Fruit fly (Drosophila melanogaster) whole organism, prepupa: ENCODE measurements around the gene Nmdar1.

Experiments used
- CG11762 ChIP-seq: fragments of 200-800 bp; sonication (Bioruptor generic); optimal IDR thresholded peaks from 3 replicates; lab custom pipeline; 2016; ENCODE audit warnings: missing biosample characterization, missing genetic modification characterization; ENCODE audit not compliant: insufficient read depth
- CG15336 ChIP-seq: fragments of 200-800 bp; sonication (Bioruptor generic); IDR thresholded peaks from 2 replicates; pipeline ENCODE4 v1.3.6; 2022; ENCODE audit warnings: missing biosample characterization, missing genetic modification characterization
- CG1621 ChIP-seq: fragments of 200-800 bp; sonication (Bioruptor generic); optimal IDR thresholded peaks from 3 replicates; lab custom pipeline; 2018; ENCODE audit warnings: missing biosample characterization, mild to moderate bottlenecking, missing genetic modification characterization
- CG3919 ChIP-seq: fragments of 200-800 bp; sonication (Bioruptor generic); optimal IDR thresholded peaks from 3 replicates; lab custom pipeline; 2016; ENCODE audit warnings: missing biosample characterization, missing genetic modification characterization
- CG8632 ChIP-seq: fragments of 200-800 bp; sonication (Bioruptor generic); optimal IDR thresholded peaks from 3 replicates; lab custom pipeline; 2016; ENCODE audit warnings: missing biosample characterization, missing genetic modification characterization
- Eip75B ChIP-seq: fragments of 200-800 bp; sonication (Bioruptor generic); optimal IDR thresholded peaks from 3 replicates; lab custom pipeline; 2016; ENCODE audit warnings: missing biosample characterization, missing genetic modification characterization
- Hr39 ChIP-seq: fragments of 200-800 bp; sonication (Bioruptor generic); optimal IDR thresholded peaks from 2 replicates; lab custom pipeline; 2016; ENCODE audit warnings: missing biosample characterization, missing genetic modification characterization
- Lpt ChIP-seq: fragments of 200-800 bp; sonication (Bioruptor generic); optimal IDR thresholded peaks from 3 replicates; lab custom pipeline; 2016; ENCODE audit warnings: missing biosample characterization, missing genetic modification characterization
- OdsH ChIP-seq: fragments of 200-800 bp; sonication (Bioruptor generic); optimal IDR thresholded peaks from 3 replicates; lab custom pipeline; 2016; ENCODE audit warnings: missing biosample characterization, missing genetic modification characterization
- Smox ChIP-seq: fragments of 200-800 bp; sonication (Bioruptor generic); optimal IDR thresholded peaks from 3 replicates; lab custom pipeline; 2016; ENCODE audit warnings: missing biosample characterization, missing genetic modification characterization
- Sox102F ChIP-seq: fragments of 200-800 bp; sonication (Bioruptor generic); optimal IDR thresholded peaks from 2 replicates; lab custom pipeline; 2016; ENCODE audit warnings: missing biosample characterization, mild to moderate bottlenecking, missing genetic modification characterization
- achi ChIP-seq: fragments of 200-800 bp; sonication (Bioruptor generic); optimal IDR thresholded peaks from 3 replicates; lab custom pipeline; 2016; ENCODE audit warnings: missing biosample characterization, missing genetic modification characterization
- dac ChIP-seq: fragments of 200-800 bp; sonication (Bioruptor generic); optimal IDR thresholded peaks from 2 replicates; lab custom pipeline; 2017; ENCODE audit warnings: missing biosample characterization, mild to moderate bottlenecking, missing genetic modification characterization
- dsx ChIP-seq: fragments of 200-800 bp; optimal IDR thresholded peaks from 3 replicates; lab custom pipeline; 2019; ENCODE audit warnings: missing biosample characterization, mild to moderate bottlenecking, missing genetic modification characterization, moderate library complexity; ENCODE audit not compliant: poor library complexity, severe bottlenecking

dm6 chr3R:5565623-5566022, 42.5 kb upstream of the Nmdar1 start:
- peak; percentile 23 for TF ChIP-seq CG11762 (GFP tag; lab: Kevin White, UChicago)
- TF ChIP-seq OdsH, result no peak
- TF ChIP-seq CG8632, result no peak
- TF ChIP-seq Eip75B, result no peak
- peak; percentile 55 for TF ChIP-seq dac (GFP tag; lab: Kevin White, UChicago)
- no peak for TF ChIP-seq achi
- no peak for TF ChIP-seq dsx (GFP tag; lab: Kevin White, UChicago)
- TF ChIP-seq CG15336 (GFP tag; lab: Robert Waterston, UW), result peak; percentile 89
- no peak for TF ChIP-seq CG3919 (GFP tag; lab: Kevin White, UChicago)
- peak; percentile 61 for TF ChIP-seq Lpt (GFP tag; lab: Kevin White, UChicago)
- no peak for TF ChIP-seq Smox
- no peak for TF ChIP-seq Hr39 (GFP tag; lab: Kevin White, UChicago)
- TF ChIP-seq Sox102F (GFP tag; lab: Kevin White, UChicago), result no peak
- no peak for TF ChIP-seq CG1621
